Fruit fly (Drosophila melanogaster): ENCODE data around the gene CG5390.

CG5390 gene

DNA sequence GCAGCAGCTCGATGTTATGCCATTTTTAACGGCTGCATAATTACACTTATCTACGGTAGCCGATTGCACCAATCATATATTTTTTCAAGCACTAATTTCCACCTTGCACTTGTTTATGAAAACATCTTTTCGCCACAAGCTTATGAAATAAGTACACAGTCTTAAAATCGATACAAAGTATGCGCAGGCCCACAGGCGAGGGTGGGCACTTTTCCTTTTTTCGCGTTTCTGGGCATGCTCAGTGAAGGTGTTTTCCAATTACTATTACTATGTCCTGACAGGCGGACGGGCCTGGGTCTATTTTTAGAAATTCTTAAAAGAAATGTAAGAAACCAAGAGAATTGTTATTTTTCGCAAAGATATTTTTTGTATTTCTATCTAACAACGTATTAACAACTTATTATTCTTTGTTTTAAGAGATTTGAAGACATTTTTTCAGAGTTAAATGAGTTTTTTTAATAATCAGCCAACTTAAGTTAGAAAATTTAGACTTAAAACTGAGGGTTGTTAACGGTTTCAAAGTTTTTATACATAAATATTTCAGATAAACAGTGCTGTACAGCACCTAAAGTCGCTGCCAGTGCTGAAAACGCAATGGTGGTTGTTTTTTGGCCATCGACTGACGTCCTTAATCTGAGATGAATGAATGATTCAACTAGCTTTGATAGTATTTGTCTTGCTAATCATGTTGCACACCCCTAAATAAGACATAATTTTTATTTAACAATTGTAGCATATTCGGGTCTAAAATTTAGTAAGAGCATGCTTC is 4.4 kb upstream of the CG5390 start, which contains the start of gene Cdk5alpha:
Gene Cdk5alpha (minus strand): TSS at position 343 of the 769 bp plus-strand sequence.
- TF ChIP-seq insv (optimal IDR thresholded peaks at IDR 0.05) (no peak), Sin3A (optimal IDR thresholded peaks at IDR 0.05) (no peak), ttk (optimal IDR thresholded peaks at IDR 0.05) (no peak), Myc (optimal IDR thresholded peaks at IDR 0.05) (no peak), psq (optimal IDR thresholded peaks at IDR 0.05) (no peak), h (optimal IDR thresholded peaks at IDR 0.05) (no peak)

dm6 chr2L:10305538-10306147 is 751 bp downstream of the CG5390 start:
- TF ChIP-seq psq (optimal IDR thresholded peaks at IDR 0.05) = no peak
- TF ChIP-seq Myc (optimal IDR thresholded peaks at IDR 0.05) = no peak
- no peak for TF ChIP-seq Sin3A (optimal IDR thresholded peaks at IDR 0.05)
- no peak for TF ChIP-seq insv (optimal IDR thresholded peaks at IDR 0.05)
- no peak for TF ChIP-seq h (optimal IDR thresholded peaks at IDR 0.05)
- TF ChIP-seq ttk (optimal IDR thresholded peaks at IDR 0.05) = no peak

dm6 chr2L:10303786-10304185 is 2.6 kb downstream of the CG5390 start, which contains the start of gene nmd:
Gene nmd (minus strand): TSS chr2L:10303947.
- TF ChIP-seq psq (optimal IDR thresholded peaks at IDR 0.05) = no peak
- no peak for TF ChIP-seq h (optimal IDR thresholded peaks at IDR 0.05)
- no peak for TF ChIP-seq insv (optimal IDR thresholded peaks at IDR 0.05)
- no peak for TF ChIP-seq Sin3A (optimal IDR thresholded peaks at IDR 0.05)
- TF ChIP-seq ttk (optimal IDR thresholded peaks at IDR 0.05) = no peak
- no peak for TF ChIP-seq Myc (optimal IDR thresholded peaks at IDR 0.05)

DNA sequence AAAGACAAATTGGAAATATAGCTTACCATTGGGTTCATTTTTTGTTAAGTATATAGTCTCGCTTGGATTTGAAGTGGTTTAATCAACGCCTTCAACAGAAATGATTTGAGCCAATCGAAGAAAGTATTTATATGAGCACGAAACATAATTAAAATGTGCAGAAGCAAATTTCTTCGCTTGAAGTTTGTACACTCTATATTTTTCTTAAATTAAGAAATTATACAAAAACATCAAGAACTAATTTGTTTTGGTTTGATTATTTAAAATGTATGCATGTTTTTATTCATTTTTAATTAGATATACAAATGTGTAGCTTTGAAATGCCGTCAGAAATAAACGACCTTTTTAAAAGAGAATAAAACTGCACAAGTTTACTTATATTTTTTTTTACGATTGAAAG is 4.5 kb downstream of the CG5390 start, which contains the start of gene CG13138:
Gene CG13138 (minus strand): TSS at position 101 of the 400 bp plus-strand sequence.
- TF ChIP-seq Sin3A (optimal IDR thresholded peaks at IDR 0.05) (no peak), ttk (optimal IDR thresholded peaks at IDR 0.05) (no peak), insv (optimal IDR thresholded peaks at IDR 0.05) (no peak), Myc (optimal IDR thresholded peaks at IDR 0.05) (no peak), psq (optimal IDR thresholded peaks at IDR 0.05) (no peak), h (optimal IDR thresholded peaks at IDR 0.05) (no peak)

DNA sequence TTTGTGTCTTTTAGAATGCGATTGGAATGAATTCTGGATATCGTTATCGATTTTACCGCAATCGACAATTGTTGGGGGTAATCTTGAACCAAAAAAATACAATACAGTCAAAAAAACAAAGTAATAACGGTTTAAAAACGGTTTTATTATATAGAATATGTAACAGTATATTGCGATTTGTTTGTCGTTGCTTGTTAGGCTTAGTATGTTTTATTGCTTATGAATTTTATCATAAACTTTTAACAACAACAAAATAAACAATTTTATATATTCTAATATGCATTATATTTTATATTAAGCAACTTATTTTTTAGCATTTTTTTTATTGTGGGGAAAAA is 6.6 kb downstream of the CG5390 start, which contains the start of gene CYLD:
Gene CYLD (minus strand): TSS at position 38 of the 338 bp plus-strand sequence.
- no peak for TF ChIP-seq psq (optimal IDR thresholded peaks at IDR 0.05)
- TF ChIP-seq insv (optimal IDR thresholded peaks at IDR 0.05) = no peak
- TF ChIP-seq Sin3A (optimal IDR thresholded peaks at IDR 0.05) = no peak
- no peak for TF ChIP-seq ttk (optimal IDR thresholded peaks at IDR 0.05)
- TF ChIP-seq Myc (optimal IDR thresholded peaks at IDR 0.05) = no peak
- no peak for TF ChIP-seq h (optimal IDR thresholded peaks at IDR 0.05)

DNA sequence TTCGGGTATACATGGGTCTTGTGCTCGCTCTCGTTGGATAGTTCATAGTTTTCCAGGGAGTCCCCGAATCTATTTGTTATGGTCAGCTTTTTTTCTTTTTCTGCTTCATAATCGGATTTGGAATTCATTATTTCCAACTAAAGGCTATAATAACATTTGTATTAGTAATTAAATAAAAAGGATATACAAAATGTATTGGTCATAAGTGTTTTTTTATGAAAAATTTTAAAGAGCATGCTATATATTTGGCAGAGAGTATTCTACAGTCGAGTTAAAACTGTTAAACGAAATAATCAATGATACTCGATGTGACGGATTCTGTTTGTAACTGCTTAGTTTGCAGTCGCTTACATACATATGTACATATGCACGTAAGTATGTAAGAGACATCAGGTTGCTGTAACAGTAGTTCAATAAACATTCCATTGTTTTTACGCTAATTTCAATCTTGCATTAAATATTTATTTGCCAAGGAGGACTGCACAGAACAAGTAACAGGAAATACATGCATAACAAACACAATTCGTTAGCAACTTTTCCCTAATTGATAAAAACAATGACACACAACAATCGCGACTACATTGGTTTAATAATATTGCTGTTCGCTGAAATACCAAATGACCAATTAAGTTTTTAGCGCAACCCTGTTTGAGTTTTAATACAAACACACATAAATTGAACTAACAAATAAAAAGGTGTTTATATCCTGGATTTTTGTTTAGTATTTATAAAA is 7.2 kb downstream of the CG5390 start:
- TF ChIP-seq psq (optimal IDR thresholded peaks at IDR 0.05) (no peak), insv (optimal IDR thresholded peaks at IDR 0.05) (no peak), h (optimal IDR thresholded peaks at IDR 0.05) (no peak), ttk (optimal IDR thresholded peaks at IDR 0.05) (no peak), Myc (optimal IDR thresholded peaks at IDR 0.05) (no peak), Sin3A (optimal IDR thresholded peaks at IDR 0.05) (no peak)

- TF ChIP-seq Sin3A (optimal IDR thresholded peaks at IDR 0.05) (no peak), Myc (optimal IDR thresholded peaks at IDR 0.05) (no peak), insv (optimal IDR thresholded peaks at IDR 0.05) (no peak), h (optimal IDR thresholded peaks at IDR 0.05) (no peak), ttk (optimal IDR thresholded peaks at IDR 0.05) (no peak), psq (optimal IDR thresholded peaks at IDR 0.05) (no peak)
Observed at dm6 chr2L:10298306-10298705, 8.1 kb downstream of the CG5390 start.

DNA sequence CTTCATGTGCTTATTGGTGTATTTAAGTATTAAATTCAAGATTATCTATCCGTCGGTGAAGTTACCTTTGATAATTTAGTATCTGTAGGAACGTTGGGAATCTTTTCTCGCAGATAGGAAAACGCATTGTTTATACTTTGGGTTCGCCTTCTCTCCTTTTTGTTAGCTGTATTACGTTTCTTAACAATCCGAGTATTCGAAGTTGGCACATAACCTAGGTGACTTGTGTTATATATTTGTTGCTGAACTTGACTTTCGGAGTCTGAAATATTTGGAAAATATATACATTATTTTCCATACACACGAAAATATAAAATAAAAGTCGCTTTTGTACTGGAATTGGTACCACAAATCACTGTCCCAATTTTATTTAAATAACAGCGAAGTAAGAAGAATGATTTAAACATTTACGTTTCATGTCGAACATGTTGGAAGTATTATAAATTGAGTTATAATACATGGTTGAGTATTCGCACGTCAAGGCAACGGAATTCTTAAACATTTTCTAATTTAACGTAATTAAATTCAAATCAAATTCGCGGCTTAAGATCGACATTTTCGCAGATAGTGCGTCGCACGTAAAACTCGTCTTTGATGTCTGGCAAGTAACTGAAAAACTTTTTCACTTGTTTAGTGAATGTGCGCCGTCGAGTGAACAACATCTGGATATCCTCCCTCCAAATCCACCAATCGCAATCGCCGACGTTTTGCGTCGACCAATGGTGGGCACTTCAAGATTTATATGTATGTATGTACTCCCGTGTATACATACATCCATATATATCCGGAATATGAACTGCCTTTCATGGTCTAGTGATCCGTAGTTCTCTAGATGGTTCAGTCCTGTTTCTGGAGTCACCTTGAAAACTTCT is 11.4 kb downstream of the CG5390 start, which contains the start of gene Hand:
Gene Hand (minus strand): TSS at position 588 of the 872 bp plus-strand sequence.
- TF ChIP-seq Myc (optimal IDR thresholded peaks at IDR 0.05) = no peak
- no peak for TF ChIP-seq ttk (optimal IDR thresholded peaks at IDR 0.05)
- TF ChIP-seq Sin3A (optimal IDR thresholded peaks at IDR 0.05) = no peak
- TF ChIP-seq insv (optimal IDR thresholded peaks at IDR 0.05) = no peak
- no peak for TF ChIP-seq h (optimal IDR thresholded peaks at IDR 0.05)
- TF ChIP-seq psq (optimal IDR thresholded peaks at IDR 0.05) = no peak

DNA sequence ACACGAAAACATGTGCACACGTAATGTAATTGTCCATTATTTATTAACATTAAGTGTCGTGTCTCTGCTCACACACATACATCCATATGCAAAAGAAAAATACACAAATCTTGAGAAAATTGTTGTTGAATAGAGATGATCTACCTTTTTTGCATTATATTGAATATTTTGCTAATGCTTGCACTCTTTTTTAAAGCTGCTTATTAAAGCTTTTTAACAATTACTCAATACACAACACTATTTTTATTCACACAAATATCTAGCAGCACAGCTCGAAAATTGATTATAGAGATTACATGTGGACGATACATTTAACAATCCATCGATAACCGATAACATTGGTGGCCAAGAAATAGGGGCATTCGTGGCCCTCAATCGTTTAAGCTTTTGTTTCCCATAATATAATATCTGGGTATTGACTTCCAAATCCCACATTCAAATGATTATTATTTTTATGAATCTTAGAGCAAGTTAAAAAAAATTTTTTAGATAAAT is 14.3 kb downstream of the CG5390 start, which contains the start of gene Ufd4:
Gene Ufd4 (minus strand): TSS at position 300 of the 495 bp plus-strand sequence.
- no peak for TF ChIP-seq Myc (optimal IDR thresholded peaks at IDR 0.05)
- TF ChIP-seq h (optimal IDR thresholded peaks at IDR 0.05) = no peak
- no peak for TF ChIP-seq insv (optimal IDR thresholded peaks at IDR 0.05)
- TF ChIP-seq ttk (optimal IDR thresholded peaks at IDR 0.05) = no peak
- no peak for TF ChIP-seq Sin3A (optimal IDR thresholded peaks at IDR 0.05)
- TF ChIP-seq psq (optimal IDR thresholded peaks at IDR 0.05) = no peak

DNA sequence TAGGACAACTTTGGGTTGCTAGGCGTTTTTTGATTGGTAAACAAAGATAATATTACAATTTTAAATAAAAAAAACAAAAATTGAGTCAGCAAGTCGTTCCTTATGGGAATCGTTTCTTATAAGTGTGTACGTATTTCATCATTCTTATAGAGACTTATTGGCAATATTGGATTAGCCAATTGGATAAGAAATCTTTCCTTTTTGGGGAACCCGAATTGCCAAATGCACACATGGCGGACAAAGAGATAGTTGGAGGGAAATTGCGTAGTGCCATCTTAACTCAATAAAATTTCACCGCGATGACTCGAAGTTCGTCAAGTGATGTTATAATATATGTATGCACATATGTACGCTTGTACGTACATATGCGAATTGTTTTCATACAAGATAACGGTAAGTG is 15.1 kb downstream of the CG5390 start:
- no peak for TF ChIP-seq insv (optimal IDR thresholded peaks at IDR 0.05)
- TF ChIP-seq h (optimal IDR thresholded peaks at IDR 0.05) = no peak
- no peak for TF ChIP-seq psq (optimal IDR thresholded peaks at IDR 0.05)
- no peak for TF ChIP-seq Sin3A (optimal IDR thresholded peaks at IDR 0.05)
- no peak for TF ChIP-seq ttk (optimal IDR thresholded peaks at IDR 0.05)
- TF ChIP-seq Myc (optimal IDR thresholded peaks at IDR 0.05) = no peak

DNA sequence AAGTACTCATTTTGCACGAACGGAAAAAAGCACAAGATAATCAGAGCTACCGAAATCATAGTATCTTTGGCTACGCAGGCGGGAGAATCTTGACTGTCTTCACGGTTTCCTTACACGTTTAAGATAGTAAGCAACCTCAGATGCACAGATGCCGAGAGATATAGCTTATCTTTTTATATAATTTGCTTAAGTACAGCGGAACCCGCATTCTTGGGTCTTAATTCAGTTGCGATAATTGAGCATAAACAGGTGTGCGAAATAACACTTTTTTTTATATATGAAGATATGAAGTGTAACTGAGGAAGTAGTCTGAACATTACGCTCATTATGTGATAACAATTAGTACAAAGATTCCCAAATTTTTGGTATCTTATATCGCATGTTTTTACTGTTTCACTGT is 25.6 kb downstream of the CG5390 start, which contains the start of gene CG34043:
Gene CG34043 (minus strand): TSS at position 101 of the 400 bp plus-strand sequence.
- TF ChIP-seq Sin3A (optimal IDR thresholded peaks at IDR 0.05) = no peak
- TF ChIP-seq Myc (optimal IDR thresholded peaks at IDR 0.05) = no peak
- TF ChIP-seq insv (optimal IDR thresholded peaks at IDR 0.05) = no peak
- no peak for TF ChIP-seq ttk (optimal IDR thresholded peaks at IDR 0.05)
- TF ChIP-seq h (optimal IDR thresholded peaks at IDR 0.05) = no peak
- TF ChIP-seq psq (optimal IDR thresholded peaks at IDR 0.05) = no peak
